Fruit fly (Drosophila melanogaster) whole organism, embryonic: ENCODE data around the gene UQCR-C1.

Experiments used
- Ada2b ChIP-seq: fragments of 200-800 bp; sonication (Bioruptor generic); IDR thresholded peaks from 2 replicates; pipeline ENCODE4 v1.3.6; 2022; ENCODE audit warnings: missing biosample characterization, missing genetic modification characterization
- Bdp1 ChIP-seq: fragments of 200-800 bp; sonication (Bioruptor generic); optimal IDR thresholded peaks from 3 replicates; lab custom pipeline; 2016; ENCODE audit warnings: missing biosample characterization, missing genetic modification characterization
- CG10959 ChIP-seq: fragments of 200-800 bp; sonication (Bioruptor generic); IDR thresholded peaks from 2 replicates; pipeline ENCODE4 v1.3.6; 2022; ENCODE audit warnings: missing biosample characterization, missing genetic modification characterization
- CG12744 ChIP-seq: fragments of 200-800 bp; sonication (Bioruptor generic); optimal IDR thresholded peaks from 2 replicates; lab custom pipeline; 2016; ENCODE audit warnings: missing biosample characterization, missing genetic modification characterization
- CG15269 ChIP-seq: fragments of 200-800 bp; sonication (Bioruptor generic); optimal IDR thresholded peaks from 2 replicates; lab custom pipeline; 2018; ENCODE audit warnings: missing biosample characterization, mild to moderate bottlenecking, missing genetic modification characterization, moderate library complexity
- CG1647 ChIP-seq: fragments of 200-800 bp; sonication (Bioruptor generic); optimal IDR thresholded peaks from 3 replicates; lab custom pipeline; 2016; ENCODE audit warnings: missing biosample characterization, missing genetic modification characterization
- CG1792 ChIP-seq: fragments of 200-800 bp; sonication (Bioruptor generic); optimal IDR thresholded peaks from 2 replicates; lab custom pipeline; 2016; ENCODE audit warnings: missing biosample characterization, missing genetic modification characterization
- CG1832 ChIP-seq: fragments of 200-800 bp; sonication (Bioruptor generic); optimal IDR thresholded peaks from 2 replicates; lab custom pipeline; 2017; ENCODE audit warnings: missing biosample characterization, mild to moderate bottlenecking, missing genetic modification characterization, inconsistent platforms
- CG2116 ChIP-seq: fragments of 200-800 bp; sonication (Bioruptor generic); optimal IDR thresholded peaks from 3 replicates; lab custom pipeline; 2018; ENCODE audit warnings: missing biosample characterization, mild to moderate bottlenecking, missing genetic modification characterization
- CG2120 ChIP-seq: fragments of 200-800 bp; sonication (Bioruptor generic); optimal IDR thresholded peaks from 3 replicates; lab custom pipeline; 2016; ENCODE audit warnings: missing biosample characterization, missing genetic modification characterization
- CG31441 ChIP-seq: fragments of 200-800 bp; sonication (Bioruptor generic); IDR thresholded peaks from 2 replicates; pipeline ENCODE4 v1.3.6; 2022; ENCODE audit warnings: missing biosample characterization, missing genetic modification characterization
- CG33213 ChIP-seq: fragments of 200-800 bp; sonication (Bioruptor generic); optimal IDR thresholded peaks from 3 replicates; lab custom pipeline; 2016; ENCODE audit warnings: missing biosample characterization, missing genetic modification characterization
- CG4404 ChIP-seq: fragments of 200-800 bp; sonication (Bioruptor generic); IDR thresholded peaks from 2 replicates; pipeline ENCODE4 v1.3.6; 2022; ENCODE audit warnings: missing biosample characterization, missing genetic modification characterization
- CG4820 ChIP-seq: fragments of 200-800 bp; sonication (Bioruptor generic); optimal IDR thresholded peaks from 3 replicates; lab custom pipeline; 2016; ENCODE audit warnings: missing biosample characterization, missing genetic modification characterization
- CG6689 ChIP-seq: fragments of 200-800 bp; sonication (Bioruptor generic); IDR thresholded peaks from 2 replicates; pipeline ENCODE4 v1.3.6; 2022; ENCODE audit warnings: missing biosample characterization, missing genetic modification characterization
- CG7357 ChIP-seq: fragments of 200-800 bp; sonication (Bioruptor generic); IDR thresholded peaks from 3 replicates; pipeline ENCODE4 v1.3.6; 2022; ENCODE audit warnings: missing biosample characterization, missing genetic modification characterization
- CG7839 ChIP-seq: fragments of 200-800 bp; sonication (Bioruptor generic); optimal IDR thresholded peaks from 3 replicates; lab custom pipeline; 2018; ENCODE audit warnings: missing biosample characterization, mild to moderate bottlenecking, missing genetic modification characterization, moderate library complexity
- CG7928 ChIP-seq: fragments of 200-800 bp; sonication (Bioruptor generic); optimal IDR thresholded peaks from 2 replicates; lab custom pipeline; 2017; ENCODE audit warnings: missing biosample characterization, mild to moderate bottlenecking, missing genetic modification characterization
- CG8290 ChIP-seq, 3 experiments: fragments of 200-800 bp; sonication (Bioruptor generic); optimal IDR thresholded peaks; 2 replicates each; lab custom pipeline; 2016 to 2019; ENCODE audit warnings: missing biosample characterization in 3 of 3, missing genetic modification characterization in 3 of 3, mild to moderate bottlenecking in 2 of 3, moderate library complexity in 1 of 3
- CG9797 ChIP-seq: fragments of 200-800 bp; sonication (Bioruptor generic); optimal IDR thresholded peaks from 3 replicates; lab custom pipeline; 2018; ENCODE audit warnings: missing biosample characterization, mild to moderate bottlenecking, missing genetic modification characterization
- Dll ChIP-seq: fragments of 200-800 bp; sonication (Bioruptor generic); IDR thresholded peaks from 4 replicates; pipeline ENCODE4 v1.3.6; 2022; ENCODE audit warnings: missing biosample characterization, missing genetic modification characterization; ENCODE audit not compliant: partially characterized antibody
- Ets65A ChIP-seq: fragments of 200-800 bp; sonication (Bioruptor generic); peaks from one replicate; lab custom pipeline; 2016; ENCODE audit warnings: missing biosample characterization, missing genetic modification characterization
- Fer2 ChIP-seq: fragments of 200-800 bp; sonication (Bioruptor generic); optimal IDR thresholded peaks from 2 replicates; lab custom pipeline; 2018; ENCODE audit warnings: missing biosample characterization, mild to moderate bottlenecking, missing genetic modification characterization, moderate library complexity
- Fer3 ChIP-seq: fragments of 200-800 bp; sonication (Bioruptor generic); optimal IDR thresholded peaks from 2 replicates; lab custom pipeline; 2018; ENCODE audit warnings: missing biosample characterization, mild to moderate bottlenecking, missing genetic modification characterization, moderate library complexity
- HHEX ChIP-seq: fragments of 200-800 bp; sonication (Bioruptor generic); optimal IDR thresholded peaks from 3 replicates; lab custom pipeline; 2017; ENCODE audit warnings: missing biosample characterization, mild to moderate bottlenecking, missing genetic modification characterization, missing genetic modification reagents
- Lim3 ChIP-seq: fragments of 200-800 bp; sonication (Bioruptor generic); IDR thresholded peaks from 2 replicates; pipeline ENCODE4 v1.3.6; 2022; ENCODE audit warnings: missing biosample characterization, missing genetic modification characterization
- Neu2 ChIP-seq: fragments of 200-800 bp; sonication (Bioruptor generic); optimal IDR thresholded peaks from 3 replicates; lab custom pipeline; 2016; ENCODE audit warnings: missing biosample characterization, missing genetic modification characterization, borderline replicate concordance
- Nf-YC ChIP-seq: fragments of 200-800 bp; optimal IDR thresholded peaks from 3 replicates; lab custom pipeline; 2019; ENCODE audit warnings: missing biosample characterization, mild to moderate bottlenecking, missing genetic modification characterization, moderate library complexity
- Optix ChIP-seq: fragments of 200-800 bp; sonication (Bioruptor generic); IDR thresholded peaks from 3 replicates; pipeline ENCODE4 v1.3.6; 2022; ENCODE audit warnings: missing biosample characterization, missing genetic modification characterization
- Rx ChIP-seq: fragments of 200-800 bp; sonication (Bioruptor generic); IDR thresholded peaks from 2 replicates; pipeline ENCODE4 v1.3.6; 2022; ENCODE audit warnings: missing biosample characterization, missing genetic modification characterization
- Sin3A ChIP-seq: fragments of >200 bp; optimal IDR thresholded peaks from 2 replicates; lab custom pipeline; 2018
- Sox100B ChIP-seq: fragments of 200-800 bp; sonication (Bioruptor generic); optimal IDR thresholded peaks from 3 replicates; lab custom pipeline; 2018; ENCODE audit warnings: missing biosample characterization, mild to moderate bottlenecking, missing genetic modification characterization
- chif ChIP-seq, 2 experiments: fragments of 200-800 bp; sonication (Bioruptor generic); optimal IDR thresholded peaks; 3 replicates each; lab custom pipeline; 2016; ENCODE audit warnings: missing biosample characterization in 2 of 2, missing genetic modification characterization in 2 of 2
- dmrt11E ChIP-seq: fragments of 200-800 bp; sonication (Bioruptor generic); optimal IDR thresholded peaks from 3 replicates; lab custom pipeline; 2018; ENCODE audit warnings: missing biosample characterization, mild to moderate bottlenecking, missing genetic modification characterization, moderate library complexity
- esg ChIP-seq: fragments of 200-800 bp; sonication (Bioruptor generic); conservative IDR thresholded peaks from 2 replicates; pipeline ENCODE4 v1.3.6; 2022; ENCODE audit warnings: missing biosample characterization, missing genetic modification characterization
- fd3F ChIP-seq: fragments of 200-800 bp; sonication (Bioruptor generic); optimal IDR thresholded peaks from 2 replicates; lab custom pipeline; 2018; ENCODE audit warnings: missing biosample characterization, mild to moderate bottlenecking, missing genetic modification characterization, moderate library complexity
- gem ChIP-seq: fragments of 200-800 bp; sonication (Bioruptor generic); optimal IDR thresholded peaks from 2 replicates; lab custom pipeline; 2019; ENCODE audit warnings: missing biosample characterization, mild to moderate bottlenecking, missing genetic modification characterization, moderate library complexity
- hkb ChIP-seq, 2 experiments: fragments of 200-800 bp in 1 of 2; fragments of >200 bp in 1 of 2; sonication (Bioruptor generic) in 1 of 2; IDR thresholded peaks in 1 of 2; optimal IDR thresholded peaks in 1 of 2; 2 replicates each; pipeline versions ENCODE4 v1.3.6 to Lab custom; 2017 to 2022; ENCODE audit warnings: missing biosample characterization in 1 of 2, missing genetic modification characterization in 1 of 2
- insv ChIP-seq, 2 experiments: fragments of 200-800 bp; sonication (Bioruptor generic); optimal IDR thresholded peaks; 3 replicates each; lab custom pipeline; 2016 to 2018; ENCODE audit warnings: missing biosample characterization in 2 of 2, missing genetic modification characterization in 2 of 2
- ken ChIP-seq: fragments of 200-800 bp; sonication (Bioruptor generic); IDR thresholded peaks from 3 replicates; pipeline ENCODE4 v1.3.6; 2022; ENCODE audit warnings: missing biosample characterization, missing genetic modification characterization
- lab ChIP-seq: fragments of 200-800 bp; sonication (Bioruptor generic); optimal IDR thresholded peaks from 3 replicates; lab custom pipeline; 2017; ENCODE audit warnings: missing biosample characterization, missing genetic modification characterization, mild to moderate bottlenecking, moderate library complexity, missing genetic modification reagents
- lbe ChIP-seq: fragments of 200-800 bp; sonication (Bioruptor generic); optimal IDR thresholded peaks from 2 replicates; lab custom pipeline; 2016; ENCODE audit warnings: missing biosample characterization, mild to moderate bottlenecking, missing genetic modification characterization
- mam ChIP-seq: fragments of 200-800 bp; sonication (Bioruptor generic); optimal IDR thresholded peaks from 3 replicates; lab custom pipeline; 2016; ENCODE audit warnings: missing biosample characterization, missing genetic modification characterization
- mirr ChIP-seq: fragments of 200-800 bp; sonication (Bioruptor generic); optimal IDR thresholded peaks from 3 replicates; lab custom pipeline; 2018; ENCODE audit warnings: missing biosample characterization, mild to moderate bottlenecking, missing genetic modification characterization
- p53 ChIP-seq: fragments of 200-800 bp; sonication (Bioruptor generic); optimal IDR thresholded peaks from 2 replicates; lab custom pipeline; 2016; ENCODE audit warnings: missing biosample characterization, missing genetic modification characterization
- sd ChIP-seq: fragments of 200-800 bp; sonication (Bioruptor generic); optimal IDR thresholded peaks from 3 replicates; lab custom pipeline; 2018; ENCODE audit warnings: missing biosample characterization, mild to moderate bottlenecking, missing genetic modification characterization, moderate library complexity
- yki ChIP-seq: fragments of >200 bp; optimal IDR thresholded peaks from 3 replicates; lab custom pipeline; 2018

The UQCR-C1 gene

DNA sequence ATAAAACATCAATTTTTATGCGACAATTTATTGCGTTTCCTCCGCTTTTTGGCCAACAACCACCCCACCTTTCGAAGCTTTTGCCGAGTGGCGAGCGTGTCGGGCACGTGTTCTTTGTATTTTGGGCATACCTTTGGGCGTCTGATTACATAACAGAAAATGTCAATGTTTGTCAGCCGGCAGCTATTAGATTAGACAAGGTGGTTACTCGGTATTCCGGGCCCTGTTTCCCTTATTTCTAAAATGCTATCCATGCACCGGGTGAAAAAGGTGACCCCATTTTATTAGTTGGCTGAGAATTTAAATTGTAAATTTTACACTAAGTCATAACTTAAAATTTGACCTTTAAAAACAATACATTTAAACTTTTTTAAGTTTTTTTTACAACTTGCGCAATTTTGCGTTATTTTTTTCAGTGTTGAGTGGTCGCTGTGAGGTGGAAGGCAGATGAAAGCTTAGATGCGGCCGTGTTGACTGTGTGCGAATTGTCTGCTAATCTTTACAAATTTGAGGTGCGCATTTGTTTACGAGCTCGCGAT lies 22.5 kb downstream of the UQCR-C1 start (continued):
- TF ChIP-seq mam (no peak), esg (GFP tag; lab: Robert Waterston, UW) (no peak), CG9797 (no peak), CG2116 (GFP tag; lab: Kevin White, UChicago) (no peak), HHEX (GFP tag; lab: Kevin White, UChicago) (peak; percentile 7), Nf-YC (no peak), Lim3 (GFP tag; lab: Robert Waterston, UW) (no peak)

DNA sequence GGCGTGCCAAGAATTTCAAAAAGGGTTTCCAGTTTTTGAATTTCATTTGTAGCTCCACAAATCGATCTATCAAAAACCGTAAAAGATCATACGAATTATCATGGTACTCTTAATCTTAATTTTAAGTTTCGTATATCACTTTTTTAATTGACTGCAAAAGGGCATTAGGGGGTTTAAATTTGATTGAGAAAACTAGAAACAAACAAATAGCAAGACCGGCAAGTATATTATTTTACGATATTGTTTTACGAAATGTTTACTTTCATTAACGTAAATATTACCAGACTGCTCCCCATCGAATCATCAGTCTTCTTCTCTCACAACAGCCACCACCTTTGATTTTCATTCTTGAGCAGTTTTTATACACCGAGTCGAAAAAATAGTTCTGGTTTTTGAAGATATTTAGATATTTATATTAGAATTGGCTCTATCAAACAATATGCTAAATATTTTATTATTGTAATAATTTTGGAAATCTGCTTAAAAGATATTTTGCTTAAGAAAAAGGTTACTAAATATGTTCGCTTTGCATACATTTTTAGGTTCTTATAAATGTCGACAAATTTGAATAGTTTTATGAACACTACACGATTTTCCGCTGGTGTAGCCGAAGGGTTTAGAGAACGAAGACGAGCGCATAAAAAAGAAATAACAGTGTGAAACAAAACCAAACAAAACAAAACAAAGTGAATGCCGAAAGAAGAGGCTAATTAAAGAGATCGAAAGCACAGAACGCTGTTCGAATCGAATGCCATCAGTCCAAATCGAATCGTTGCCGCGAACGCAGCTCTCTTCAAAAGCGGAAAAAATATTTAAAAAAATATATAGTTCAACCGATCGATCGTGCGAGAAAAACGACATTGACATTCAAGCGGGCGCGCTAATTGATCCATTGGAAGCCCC lies 28.1 kb downstream of the UQCR-C1 start, which contains the start of gene Sdr:
TSS of gene Sdr (plus strand) at position 702 of the 903 bp plus-strand sequence.
- no peak for TF ChIP-seq chif (GFP tag; optimal IDR thresholded peaks at IDR 0.05; lab: Kevin White, UChicago)
- no peak for TF ChIP-seq CG7357 (GFP tag; lab: Robert Waterston, UW)
- TF ChIP-seq lab (GFP tag; lab: Kevin White, UChicago) = no peak
- no peak for TF ChIP-seq Ada2b (GFP tag; lab: Robert Waterston, UW)
- no peak for TF ChIP-seq yki (lab: Kevin White, UChicago)
- peak; percentile 11 for TF ChIP-seq Fer3 (tag; lab: Kevin White, UChicago)
- peak; percentile 7 for TF ChIP-seq lbe (GFP tag; lab: Kevin White, UChicago)
- TF ChIP-seq CG1832 (GFP tag; lab: Kevin White, UChicago) = no peak
- TF ChIP-seq hkb (optimal IDR thresholded peaks at IDR 0.05; lab: Kevin White, UChicago) = no peak
- no peak for TF ChIP-seq hkb (GFP tag; IDR thresholded peaks at IDR 0.05; lab: Robert Waterston, UW)
- no peak for TF ChIP-seq Rx (GFP tag; lab: Robert Waterston, UW)
- TF ChIP-seq CG33213 = no peak
- no peak for TF ChIP-seq CG1792 (GFP tag; lab: Kevin White, UChicago)
- no peak for TF ChIP-seq p53 (GFP tag; lab: Kevin White, UChicago)
- TF ChIP-seq CG1647 (GFP tag; lab: Kevin White, UChicago) = no peak
- TF ChIP-seq ken (GFP tag; lab: Robert Waterston, UW) = no peak
- TF ChIP-seq Fer2 = peak; percentile 8
- TF ChIP-seq Ets65A = peak; percentile 18
- no peak for TF ChIP-seq CG7928 (GFP tag; lab: Kevin White, UChicago)
- TF ChIP-seq CG8290 (GFP tag; optimal IDR thresholded peaks at IDR 0.05; lab: Kevin White, UChicago) = no peak
- no peak for TF ChIP-seq CG8290 (tag; optimal IDR thresholded peaks at IDR 0.05; lab: Kevin White, UChicago)
- TF ChIP-seq CG7839 (tag; lab: Kevin White, UChicago) = peak; percentile 56
- no peak for TF ChIP-seq Sin3A (lab: Kevin White, UChicago)
- TF ChIP-seq Optix (GFP tag; lab: Robert Waterston, UW) = no peak
- TF ChIP-seq CG12744 (GFP tag; lab: Kevin White, UChicago) = no peak
- TF ChIP-seq CG4820 (GFP tag; lab: Kevin White, UChicago) = no peak
- TF ChIP-seq sd (tag; lab: Kevin White, UChicago) = no peak
- TF ChIP-seq insv (GFP tag; optimal IDR thresholded peaks at IDR 0.05; lab: Kevin White, UChicago) = no peak
- TF ChIP-seq dmrt11E (tag; lab: Kevin White, UChicago) = no peak
- 0 out of 2 replicates have a peak, but pooled peaks have one; percentile 23 for TF ChIP-seq CG6689
- TF ChIP-seq Neu2 (GFP tag; lab: Kevin White, UChicago) = no peak
- TF ChIP-seq CG4404 (GFP tag; lab: Robert Waterston, UW) = no peak
- TF ChIP-seq Dll (GFP tag; lab: Robert Waterston, UW) = no peak
- peak; percentile 17 for TF ChIP-seq CG2120 (GFP tag; lab: Kevin White, UChicago)
- peak; percentile 3 for TF ChIP-seq Sox100B (GFP tag; lab: Kevin White, UChicago)
- TF ChIP-seq gem = peak; percentile 60
- TF ChIP-seq Bdp1 (GFP tag; lab: Kevin White, UChicago) = no peak
- TF ChIP-seq CG31441 (GFP tag; lab: Robert Waterston, UW) = no peak
- TF ChIP-seq mirr (GFP tag; lab: Kevin White, UChicago) = no peak
- peak; percentile 3 for TF ChIP-seq fd3F (GFP tag; lab: Kevin White, UChicago)
- TF ChIP-seq CG10959 (GFP tag; lab: Robert Waterston, UW) = no peak
- peak; percentile 32 for TF ChIP-seq CG15269 (tag; lab: Kevin White, UChicago)
